Fruit fly (Drosophila melanogaster): ENCODE results near the gene repo.
A peak's percentile ranks its signal among the peaks of the same experiment; 100 is the strongest.

Gene repo

DNA sequence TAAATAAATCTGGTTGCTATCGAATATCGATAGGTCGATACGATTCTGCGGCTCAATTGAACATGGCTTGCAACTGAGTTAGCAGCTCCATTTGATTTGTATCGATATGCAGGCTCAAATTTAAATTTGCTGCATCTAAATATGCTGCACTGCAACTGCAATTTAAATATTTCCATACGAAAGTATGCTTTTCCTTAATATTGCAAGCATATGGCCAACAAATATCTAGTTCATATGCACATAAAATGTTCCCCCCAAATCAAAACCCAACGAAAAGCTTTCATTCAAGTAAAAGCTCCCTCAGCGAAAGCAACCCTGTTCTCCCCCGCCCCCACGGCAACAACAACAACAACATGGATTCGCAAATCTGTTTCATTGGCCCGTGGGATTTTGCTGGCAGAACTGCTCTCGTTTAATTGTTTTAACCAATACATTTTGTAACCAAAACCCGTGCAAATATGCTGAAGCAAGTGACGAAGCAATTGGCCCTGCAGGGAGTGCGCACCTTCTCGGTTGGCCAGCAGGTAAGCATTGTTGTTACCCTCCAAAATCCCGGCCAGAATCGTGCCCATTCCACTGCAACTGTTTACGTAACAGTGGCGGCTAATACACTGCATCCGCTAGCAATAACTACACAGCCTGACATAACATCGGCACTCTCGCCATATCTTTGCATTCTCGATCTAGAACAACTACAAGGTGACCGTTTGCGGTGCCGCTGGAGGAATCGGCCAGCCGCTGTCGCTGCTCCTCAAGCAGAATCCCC, 9.8 kb upstream of the repo start, which contains the start of the genes CG7168 and Mdh2 (continued):
- no peak for TF ChIP-seq ATbp (GFP tag; optimal IDR thresholded peaks at IDR 0.05)
- no peak for TF ChIP-seq zfh2 (GFP tag; optimal IDR thresholded peaks at IDR 0.05)
- peak; percentile 80 for TF ChIP-seq E2f2 (GFP tag; IDR thresholded peaks at IDR 0.05)
- peak; percentile 30 for TF ChIP-seq CG4617 (GFP tag; optimal IDR thresholded peaks at IDR 0.05; ENCODE audit: borderline replicate concordance)
- no peak for TF ChIP-seq CG15269 (tag; optimal IDR thresholded peaks at IDR 0.05)
- TF ChIP-seq Eip74EF (GFP tag; optimal IDR thresholded peaks at IDR 0.05), result no peak
- TF ChIP-seq CG2712 (tag; optimal IDR thresholded peaks at IDR 0.05), result peak; percentile 13
- no peak for TF ChIP-seq CG15696 (tag; optimal IDR thresholded peaks at IDR 0.05)
- no peak for TF ChIP-seq CG43689 (GFP tag; IDR thresholded peaks at IDR 0.05)
- TF ChIP-seq MBD-R2 (GFP tag; IDR thresholded peaks at IDR 0.05), result peak; percentile 79
- no peak for TF ChIP-seq CG18011 (GFP tag; optimal IDR thresholded peaks at IDR 0.05)
- no peak for TF ChIP-seq CG6654 (GFP tag; optimal IDR thresholded peaks at IDR 0.05)
- no peak for TF ChIP-seq CG8924 (tag; optimal IDR thresholded peaks at IDR 0.05)
- TF ChIP-seq CG16779 (GFP tag; IDR thresholded peaks at IDR 0.05), result no peak
- no peak for TF ChIP-seq D19A (tag; optimal IDR thresholded peaks at IDR 0.05)
- TF ChIP-seq CG13424 (tag; optimal IDR thresholded peaks at IDR 0.05), result no peak
- no peak for TF ChIP-seq sima (GFP tag; optimal IDR thresholded peaks at IDR 0.05)
- TF ChIP-seq bsh (GFP tag; optimal IDR thresholded peaks at IDR 0.05), result no peak
- peak; percentile 53 for TF ChIP-seq CG1603 (tag; optimal IDR thresholded peaks at IDR 0.05)
- TF ChIP-seq Myb (GFP tag; optimal IDR thresholded peaks at IDR 0.05), result peak; percentile 53
- TF ChIP-seq zf30C (GFP tag; optimal IDR thresholded peaks at IDR 0.05), result no peak
- no peak for TF ChIP-seq ab (GFP tag; optimal IDR thresholded peaks at IDR 0.05)
- TF ChIP-seq CG6175 (GFP tag; IDR thresholded peaks at IDR 0.05), result no peak
- TF ChIP-seq CG31365 (tag; optimal IDR thresholded peaks at IDR 0.05), result no peak
- no peak for TF ChIP-seq Ravus (GFP tag; IDR thresholded peaks at IDR 0.05)
- TF ChIP-seq CG7271 (tag; optimal IDR thresholded peaks at IDR 0.05), result no peak
- TF ChIP-seq fru (optimal IDR thresholded peaks at IDR 0.05), result no peak
- TF ChIP-seq amos (GFP tag; IDR thresholded peaks at IDR 0.05; ENCODE audit: partially characterized antibody), result peak; percentile 79
- no peak for TF ChIP-seq D19B (GFP tag; optimal IDR thresholded peaks at IDR 0.05)
- no peak for TF ChIP-seq Atf6 (GFP tag; IDR thresholded peaks at IDR 0.05)
- no peak for TF ChIP-seq Dbx (GFP tag; IDR thresholded peaks at IDR 0.05)
- TF ChIP-seq CG13894 (tag; optimal IDR thresholded peaks at IDR 0.05), result no peak
- TF ChIP-seq Scr (GFP tag; IDR thresholded peaks at IDR 0.05; ENCODE audit: partially characterized antibody), result peak; percentile 84
- TF ChIP-seq CG33213 (GFP tag; optimal IDR thresholded peaks at IDR 0.05), result no peak
- peak; percentile 47 for TF ChIP-seq nmo (GFP tag; optimal IDR thresholded peaks at IDR 0.05)
- TF ChIP-seq CG18764 (GFP tag; optimal IDR thresholded peaks at IDR 0.05), result no peak
- no peak for TF ChIP-seq Stat92E (GFP tag; optimal IDR thresholded peaks at IDR 0.05)
- no peak for TF ChIP-seq Meics (GFP tag; optimal IDR thresholded peaks at IDR 0.05)
- TF ChIP-seq tap (tag; optimal IDR thresholded peaks at IDR 0.05), result no peak
- TF ChIP-seq CG10543 (GFP tag; optimal IDR thresholded peaks at IDR 0.05), result no peak
- TF ChIP-seq CG11398 (GFP tag; optimal IDR thresholded peaks at IDR 0.05), result no peak
- TF ChIP-seq jumu (GFP tag; optimal IDR thresholded peaks at IDR 0.05), result no peak
- peak; percentile 31 for TF ChIP-seq CG17829 (tag; optimal IDR thresholded peaks at IDR 0.05)
- TF ChIP-seq wdn (GFP tag; IDR thresholded peaks at IDR 0.05), result no peak
- TF ChIP-seq CG3281 (GFP tag; optimal IDR thresholded peaks at IDR 0.05), result peak; percentile 41
- TF ChIP-seq CG17385 (GFP tag; optimal IDR thresholded peaks at IDR 0.05), result no peak
- TF ChIP-seq dan (GFP tag; IDR thresholded peaks at IDR 0.05), result no peak
- no peak for TF ChIP-seq CG6689 (GFP tag; IDR thresholded peaks at IDR 0.05)
- TF ChIP-seq eyg (GFP tag; optimal IDR thresholded peaks at IDR 0.05), result no peak
- TF ChIP-seq en (GFP tag; optimal IDR thresholded peaks at IDR 0.05), result no peak
